Worm (Caenorhabditis elegans): ENCODE results near the gene shk-1.

The shk-1 gene

DNA sequence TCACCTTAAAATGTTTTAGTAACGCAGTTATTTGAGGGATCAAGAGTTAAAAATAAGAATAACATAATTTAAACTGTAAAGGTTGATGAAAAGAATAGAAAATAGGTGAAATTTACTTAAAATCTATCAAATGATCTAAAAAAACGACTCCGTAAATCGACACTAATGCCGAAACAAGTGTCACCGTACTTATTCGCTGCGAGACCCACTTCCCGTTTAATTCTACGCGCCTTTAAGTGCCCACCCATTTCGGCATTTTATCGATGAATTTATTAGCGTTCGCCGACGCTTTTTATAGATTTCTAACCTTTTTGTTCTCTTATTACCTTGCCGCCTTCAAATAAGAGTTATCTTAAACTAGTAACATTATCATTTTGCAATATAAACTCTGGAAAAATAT, 12.0 kb upstream of the shk-1 start, which contains the start of the genes Y53C12B.1 and nos-3 (continued):
- no peak for TF ChIP-seq zfp-3 (GFP tag; conservative IDR thresholded peaks at IDR 0.05)
- no peak for TF ChIP-seq duxl-1 (tag; optimal IDR thresholded peaks at IDR 0.05; ENCODE audit: poor library complexity)
- TF ChIP-seq nhr-10 (tag; optimal IDR thresholded peaks at IDR 0.05): no peak
- TF ChIP-seq lin-39 (tag; optimal IDR thresholded peaks at IDR 0.05): no peak
- peak; percentile 59 for TF ChIP-seq nhr-77 (tag; optimal IDR thresholded peaks at IDR 0.05)
- peak; percentile 92 for TF ChIP-seq mes-2 (tag; optimal IDR thresholded peaks at IDR 0.05; ENCODE audit: poor library complexity, severe bottlenecking)
- TF ChIP-seq Y75B8A.6 (GFP tag; IDR thresholded peaks at IDR 0.05): no peak
- TF ChIP-seq pqm-1 (tag; optimal IDR thresholded peaks at IDR 0.05): no peak
- no peak for TF ChIP-seq Y48G9A.11 (GFP tag; IDR thresholded peaks at IDR 0.05)
- no peak for TF ChIP-seq F37D6.2 (tag; optimal IDR thresholded peaks at IDR 0.05)
- no peak for TF ChIP-seq ceh-44 (GFP tag; IDR thresholded peaks at IDR 0.05)

DNA sequence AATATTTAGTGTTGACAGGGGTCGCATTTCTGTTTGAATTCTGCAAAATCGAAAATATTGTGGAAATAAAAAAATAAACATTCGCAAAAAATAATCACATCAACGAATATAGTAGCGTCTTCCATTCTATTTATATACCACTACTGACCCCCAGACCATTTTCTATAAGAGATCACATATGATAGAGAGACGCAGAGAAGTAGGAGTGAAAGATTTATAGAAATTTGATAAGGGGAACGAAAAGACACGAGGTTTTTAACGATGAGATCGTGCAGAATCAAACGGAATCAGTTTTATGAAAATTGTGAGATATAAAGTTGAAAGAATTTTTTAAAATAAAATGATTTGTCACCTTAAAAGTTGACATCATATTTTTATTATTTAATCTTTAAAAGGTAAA, 5.8 kb upstream of the shk-1 start:
- no peak for TF ChIP-seq daf-12 (tag; optimal IDR thresholded peaks at IDR 0.05)
- no peak for TF ChIP-seq mep-1 (tag; optimal IDR thresholded peaks at IDR 0.05)
- no peak for TF ChIP-seq spr-1 (tag; optimal IDR thresholded peaks at IDR 0.05)
- no peak for TF ChIP-seq mdt-29 (GFP tag; IDR thresholded peaks at IDR 0.05)
- no peak for TF ChIP-seq madf-5 (GFP tag; IDR thresholded peaks at IDR 0.05)
- no peak for TF ChIP-seq egl-27 (tag; optimal IDR thresholded peaks at IDR 0.05)
- no peak for TF ChIP-seq php-3 (GFP tag; IDR thresholded peaks at IDR 0.05)
- TF ChIP-seq nhr-76 (tag; optimal IDR thresholded peaks at IDR 0.05): no peak
- no peak for TF ChIP-seq zag-1 (tag; optimal IDR thresholded peaks at IDR 0.05)
- TF ChIP-seq Y5F2A.4 (GFP tag; optimal IDR thresholded peaks at IDR 0.05): no peak
- TF ChIP-seq aly-2 (tag; optimal IDR thresholded peaks at IDR 0.05): no peak
- no peak for TF ChIP-seq Y75B8A.6 (GFP tag; IDR thresholded peaks at IDR 0.05)
- no peak for TF ChIP-seq snpc-4 (tag; optimal IDR thresholded peaks at IDR 0.05)
- TF ChIP-seq zip-11 (GFP tag; IDR thresholded peaks at IDR 0.05): no peak
- TF ChIP-seq hlh-30 (tag; optimal IDR thresholded peaks at IDR 0.05; ENCODE audit: insufficient read depth): peak; percentile 66
- peak in 1 of 2 experiments; percentile 32 for TF ChIP-seq lsy-2 (tag; optimal IDR thresholded peaks at IDR 0.05)
- no peak for TF ChIP-seq ztf-7 (tag; optimal IDR thresholded peaks at IDR 0.05)
- no peak for TF ChIP-seq hmg-1.1 (GFP tag; IDR thresholded peaks at IDR 0.05)
- TF ChIP-seq tra-1 (GFP tag; IDR thresholded peaks at IDR 0.05): no peak
- TF ChIP-seq nhr-28 (tag; optimal IDR thresholded peaks at IDR 0.05): peak; percentile 26
- TF ChIP-seq lin-38 (GFP tag; IDR thresholded peaks at IDR 0.05): no peak
- no peak for TF ChIP-seq ceh-32 (tag; optimal IDR thresholded peaks at IDR 0.05; ENCODE audit: poor library complexity)
- no peak for TF ChIP-seq daf-8 (GFP tag; IDR thresholded peaks at IDR 0.05)
- TF ChIP-seq Y105C5A.15 (GFP tag; IDR thresholded peaks at IDR 0.05): no peak
- peak; percentile 17; the same call in 1 of the 2 replicates for TF ChIP-seq dmd-6 (GFP tag; IDR thresholded peaks at IDR 0.05)
- no peak for TF ChIP-seq saeg-2 (GFP tag; IDR thresholded peaks at IDR 0.05)
- no peak for TF ChIP-seq F49E8.2 (tag; optimal IDR thresholded peaks at IDR 0.05; ENCODE audit: borderline replicate concordance)
- no peak for TF ChIP-seq rbr-2 (tag; optimal IDR thresholded peaks at IDR 0.05)
- no peak for TF ChIP-seq sdz-12 (GFP tag; optimal IDR thresholded peaks at IDR 0.05)
- no peak for TF ChIP-seq nhr-41 (GFP tag; IDR thresholded peaks at IDR 0.05)
- TF ChIP-seq lin-39 (tag; optimal IDR thresholded peaks at IDR 0.05): no peak
- TF ChIP-seq D1046.2 (GFP tag; IDR thresholded peaks at IDR 0.05): no peak
- no peak for TF ChIP-seq skn-1 (tag; optimal IDR thresholded peaks at IDR 0.05)
- no peak for TF ChIP-seq attf-4 (tag; optimal IDR thresholded peaks at IDR 0.05)
- TF ChIP-seq jun-1 (tag; optimal IDR thresholded peaks at IDR 0.05): no peak
- peak; percentile 44 for TF ChIP-seq mxl-3 (GFP tag; optimal IDR thresholded peaks at IDR 0.05)
- TF ChIP-seq set-16 (GFP tag; IDR thresholded peaks at IDR 0.05): no peak
- TF ChIP-seq lir-3 (tag; optimal IDR thresholded peaks at IDR 0.05): no peak
- no peak for TF ChIP-seq unc-39 (tag; optimal IDR thresholded peaks at IDR 0.05)
- 0 out of 2 replicates have a peak, but pooled peaks have one; percentile 13 for TF ChIP-seq ceh-20 (GFP tag; IDR thresholded peaks at IDR 0.05)
- TF ChIP-seq T26A8.4 (GFP tag; IDR thresholded peaks at IDR 0.05): no peak
- TF ChIP-seq F10B5.3 (tag; optimal IDR thresholded peaks at IDR 0.05): no peak

Data from whole organism, L4 larva.